Fruit fly (Drosophila melanogaster) whole organism: ENCODE data around the gene Aplip1.
A peak's percentile ranks its signal among the peaks of the same experiment; 100 is the strongest.

Source experiments
- CG8478 ChIP-seq: fragments of >200 bp; optimal IDR thresholded peaks from 2 replicates; lab custom pipeline; 2018; ENCODE audit warnings: inconsistent platforms
- Dll ChIP-seq: fragments of >200 bp; optimal IDR thresholded peaks from 2 replicates; lab custom pipeline; 2017
- EcR ChIP-seq, 2 experiments: fragments of >200 bp; optimal IDR thresholded peaks; 2 replicates each; lab custom pipeline; 2017; ENCODE audit warnings: missing biosample characterization in 2 of 2, missing genetic modification characterization in 2 of 2, missing genetic modification reagents in 2 of 2
- pan ChIP-seq: fragments of >200 bp; optimal IDR thresholded peaks from 2 replicates; lab custom pipeline; 2017
- psq ChIP-seq: fragments of >200 bp; optimal IDR thresholded peaks from 2 replicates; lab custom pipeline; 2017
- usp ChIP-seq: fragments of >200 bp; optimal IDR thresholded peaks from 2 replicates; lab custom pipeline; 2017; ENCODE audit warnings: missing biosample characterization, missing genetic modification characterization, mixed read lengths

The Aplip1 gene

DNA sequence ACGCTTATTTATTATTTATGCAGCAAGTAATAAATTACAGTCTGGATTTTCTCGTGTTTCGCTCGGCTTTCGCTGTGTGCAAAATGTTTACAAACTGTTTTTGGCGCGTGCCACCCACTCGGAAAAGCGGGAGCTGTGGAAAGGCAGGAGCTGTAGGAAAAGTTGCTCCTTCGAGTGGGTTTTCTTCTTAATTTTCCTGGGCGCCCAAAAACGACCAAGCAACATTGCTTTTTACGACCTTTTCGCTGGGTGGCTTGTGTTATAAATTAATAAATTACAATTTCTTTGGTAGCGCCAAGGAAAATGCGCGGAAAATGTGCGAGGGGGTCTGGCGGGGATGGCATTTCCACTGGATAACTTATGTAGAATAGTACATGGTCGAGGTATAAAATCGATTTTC is 19.6 kb upstream of the Aplip1 start:
- no peak for TF ChIP-seq Dll (lab: Kevin White, UChicago)
- no peak for TF ChIP-seq EcR (GFP tag; optimal IDR thresholded peaks at IDR 0.05; lab: Kevin White, UChicago)
- TF ChIP-seq pan (lab: Kevin White, UChicago): no peak
- TF ChIP-seq psq (lab: Kevin White, UChicago): no peak
- no peak for TF ChIP-seq CG8478 (lab: Kevin White, UChicago)
- TF ChIP-seq usp: no peak

dm6 chr3L:1177085-1177484 is 19.0 kb upstream of the Aplip1 start, which contains the start of gene bab2:
Gene bab2, minus strand, starts transcription at chr3L:1177276.
- TF ChIP-seq Dll (lab: Kevin White, UChicago): peak; percentile 47
- no peak for TF ChIP-seq pan (lab: Kevin White, UChicago)

DNA sequence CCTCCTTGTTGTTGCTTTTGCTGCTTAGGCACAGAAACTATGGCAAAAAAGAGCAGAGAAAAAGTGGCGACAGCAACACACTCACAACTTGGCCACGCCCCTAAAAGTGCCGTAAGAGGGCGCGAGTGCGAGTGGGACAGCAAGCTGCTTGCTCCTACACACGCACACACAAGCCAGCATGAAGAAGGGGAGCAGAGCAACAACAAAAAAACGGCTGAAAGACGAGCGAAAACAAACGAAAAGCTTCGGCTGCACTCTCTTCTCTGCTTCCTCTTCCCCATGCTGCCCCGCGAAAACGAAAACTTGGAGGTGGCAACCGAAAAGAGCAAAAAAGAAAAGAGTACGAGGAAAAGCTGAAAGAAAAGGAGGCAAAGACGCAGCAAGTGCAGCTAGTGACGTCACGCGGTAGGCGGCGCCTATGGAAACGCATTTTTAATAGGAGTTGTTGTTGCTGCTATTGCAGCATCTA is 18.0 kb upstream of the Aplip1 start:
- TF ChIP-seq Dll (lab: Kevin White, UChicago) (peak; percentile 83), CG8478 (lab: Kevin White, UChicago) (peak; percentile 75), EcR (GFP tag; optimal IDR thresholded peaks at IDR 0.05; lab: Kevin White, UChicago) (no peak)

DNA sequence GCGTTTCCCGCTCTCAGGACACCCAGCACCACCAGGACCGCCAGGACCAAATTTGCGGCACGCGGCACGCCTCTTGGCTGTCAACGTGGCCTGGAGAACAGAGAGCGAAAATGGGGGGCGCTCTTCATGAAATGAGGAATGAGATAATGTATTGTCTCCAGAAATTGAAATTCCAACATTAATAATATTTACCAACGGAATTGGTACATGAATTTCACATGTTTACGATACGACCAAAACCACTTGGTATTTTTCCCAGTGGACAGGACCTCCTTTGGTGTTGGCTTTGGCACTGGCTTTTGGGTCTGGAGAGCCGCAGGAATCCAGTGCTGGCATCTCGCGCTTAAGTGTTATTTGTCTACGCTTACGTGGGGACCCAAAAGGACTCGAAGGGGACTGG is 12.7 kb upstream of the Aplip1 start:
- no peak for TF ChIP-seq psq (lab: Kevin White, UChicago)
- no peak for TF ChIP-seq pan (lab: Kevin White, UChicago)
- TF ChIP-seq EcR (GFP tag; optimal IDR thresholded peaks at IDR 0.05; lab: Kevin White, UChicago): no peak
- no peak for TF ChIP-seq Dll (lab: Kevin White, UChicago)
- TF ChIP-seq CG8478 (lab: Kevin White, UChicago): no peak
- no peak for TF ChIP-seq usp

DNA sequence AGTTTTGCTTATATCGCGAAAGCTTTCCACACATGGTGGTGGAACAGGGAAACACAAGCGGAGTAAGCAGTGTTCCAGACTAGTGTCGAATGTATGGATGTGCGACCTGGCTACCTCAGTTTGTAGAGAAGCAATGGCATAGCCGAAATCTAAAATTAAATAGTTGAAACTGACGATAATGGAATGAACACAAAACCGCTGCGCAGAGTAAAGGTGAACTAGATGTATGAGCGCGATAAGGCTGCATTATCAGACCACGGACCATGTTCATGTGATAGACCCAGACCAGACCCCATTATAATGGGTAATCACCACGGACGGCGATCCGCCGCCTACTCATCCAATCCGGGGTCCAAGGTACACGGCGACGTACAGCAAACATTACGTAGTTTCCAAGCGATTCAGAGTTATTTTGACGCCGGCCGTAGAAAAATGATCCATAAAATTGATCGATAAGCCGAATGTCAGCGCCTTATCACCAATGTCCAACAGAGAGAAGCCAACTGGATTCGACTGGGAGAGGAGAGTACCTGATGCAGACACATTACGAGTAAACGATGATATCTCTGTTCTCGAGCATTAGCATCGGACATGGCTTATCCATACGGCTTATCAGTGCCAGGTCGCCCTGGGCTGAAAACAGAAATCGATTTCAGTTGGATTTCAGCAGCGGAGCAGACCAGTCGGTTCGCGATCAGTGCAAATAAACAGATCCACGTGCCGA is 7.0 kb upstream of the Aplip1 start, which contains the start of gene CG13912:
CG13912 (plus strand) TSS at position 653 of the 724 bp plus-strand sequence.
- TF ChIP-seq psq (lab: Kevin White, UChicago): no peak
- no peak for TF ChIP-seq Dll (lab: Kevin White, UChicago)
- no peak for TF ChIP-seq CG8478 (lab: Kevin White, UChicago)
- no peak for TF ChIP-seq pan (lab: Kevin White, UChicago)
- no peak for TF ChIP-seq EcR (GFP tag; optimal IDR thresholded peaks at IDR 0.05; lab: Kevin White, UChicago)
- no peak for TF ChIP-seq usp

dm6 chr3L:1193123-1193844 is 2.8 kb upstream of the Aplip1 start, which contains the start of gene Trhn:
Gene Trhn, minus strand, starts transcription at chr3L:1193173.
- TF ChIP-seq EcR (GFP tag; optimal IDR thresholded peaks at IDR 0.05; lab: Kevin White, UChicago) (no peak), CG8478 (lab: Kevin White, UChicago) (no peak), pan (lab: Kevin White, UChicago) (no peak), psq (lab: Kevin White, UChicago) (no peak), Dll (lab: Kevin White, UChicago) (no peak), usp (no peak)

DNA sequence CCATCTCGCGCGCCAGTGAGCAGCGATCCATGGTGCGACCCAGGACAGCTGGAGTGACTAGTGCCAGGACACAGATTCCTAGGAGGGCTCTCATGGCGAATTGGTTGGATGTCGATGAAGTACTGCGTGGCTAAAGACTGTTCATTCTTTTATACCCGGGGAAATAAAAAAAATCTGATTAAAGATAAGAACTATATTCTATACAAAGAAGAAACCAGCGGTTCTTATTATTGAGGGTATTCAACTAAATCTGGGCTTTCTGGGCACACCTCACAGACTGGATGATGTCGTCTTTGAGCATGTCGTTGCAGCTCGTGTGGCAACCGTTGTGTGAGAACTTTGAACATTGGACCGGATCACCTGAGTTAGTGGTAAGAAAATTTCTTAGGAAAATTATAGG is 915 bp upstream of the Aplip1 start, which contains the start of gene LysX:
LysX (minus strand) TSS at position 101 of the 400 bp plus-strand sequence.
- TF ChIP-seq CG8478 (lab: Kevin White, UChicago): no peak
- TF ChIP-seq EcR (GFP tag; optimal IDR thresholded peaks at IDR 0.05; lab: Kevin White, UChicago): no peak
- TF ChIP-seq usp: no peak
- TF ChIP-seq psq (lab: Kevin White, UChicago): no peak
- TF ChIP-seq Dll (lab: Kevin White, UChicago): no peak
- no peak for TF ChIP-seq pan (lab: Kevin White, UChicago)

- TF ChIP-seq usp: no peak
- no peak for TF ChIP-seq pan (lab: Kevin White, UChicago)
- TF ChIP-seq psq (lab: Kevin White, UChicago): no peak
- TF ChIP-seq EcR (GFP tag; optimal IDR thresholded peaks at IDR 0.05; lab: Kevin White, UChicago): no peak
- TF ChIP-seq Dll (lab: Kevin White, UChicago): no peak
- no peak for TF ChIP-seq CG8478 (lab: Kevin White, UChicago)
Measured at dm6 chr3L:1200357-1201051, 4.4 kb downstream of the Aplip1 start, which contains the start of gene mwh. Gene mwh, plus strand, starts transcription at chr3L:1200786.

- TF ChIP-seq usp: no peak
- no peak for TF ChIP-seq pan (lab: Kevin White, UChicago)
- no peak for TF ChIP-seq CG8478 (lab: Kevin White, UChicago)
- no peak for TF ChIP-seq Dll (lab: Kevin White, UChicago)
- no peak for TF ChIP-seq psq (lab: Kevin White, UChicago)
- no peak for TF ChIP-seq EcR (GFP tag; optimal IDR thresholded peaks at IDR 0.05; lab: Kevin White, UChicago)
Measured at dm6 chr3L:1202588-1203195, 6.6 kb downstream of the Aplip1 start, which contains the start of gene meep. Gene meep, minus strand, starts transcription at chr3L:1203036.

dm6 chr3L:1203855-1204431 is 7.8 kb downstream of the Aplip1 start:
- TF ChIP-seq usp: no peak
- no peak for TF ChIP-seq Dll (lab: Kevin White, UChicago)
- TF ChIP-seq CG8478 (lab: Kevin White, UChicago): no peak
- no peak for TF ChIP-seq EcR (GFP tag; optimal IDR thresholded peaks at IDR 0.05; lab: Kevin White, UChicago)
- TF ChIP-seq psq (lab: Kevin White, UChicago): no peak
- no peak for TF ChIP-seq pan (lab: Kevin White, UChicago)
